Worm (Caenorhabditis elegans): ENCODE results near the gene T28C12.1.

ce11 chrV:6353182-6353780, 21.6 kb downstream of the T28C12.1 start:
- no peak for TF ChIP-seq him-1 (tag; optimal IDR thresholded peaks at IDR 0.05)
- TF ChIP-seq dao-5 (tag; optimal IDR thresholded peaks at IDR 0.05): no peak
- TF ChIP-seq W03F9.2 (tag; optimal IDR thresholded peaks at IDR 0.05): no peak

Measured in whole organism, L4/young adult.